Worm (Caenorhabditis elegans) whole organism, young adult: ENCODE data around the gene C39E9.8.

Experiments used
- B0261.1 ChIP-seq: sonication (generic microtip); optimal IDR thresholded peaks from 2 replicates; lab custom pipeline; 2016; ENCODE audit warnings: mild to moderate bottlenecking, missing genetic modification characterization, moderate library complexity, missing compliant biosample characterization
- F10E7.11 ChIP-seq: sonication (generic microtip); optimal IDR thresholded peaks from 2 replicates; lab custom pipeline; 2017; ENCODE audit warnings: mild to moderate bottlenecking, missing genetic modification characterization, moderate library complexity, missing compliant biosample characterization
- F23B12.7 ChIP-seq: sonication (generic microtip); optimal IDR thresholded peaks from 2 replicates; lab custom pipeline; 2017; ENCODE audit warnings: missing genetic modification characterization, mild to moderate bottlenecking, missing compliant biosample characterization, antibody characterized with exemption, moderate library complexity; ENCODE audit not compliant: insufficient read depth
- F49E8.2 ChIP-seq: sonication (generic microtip); optimal IDR thresholded peaks from 3 replicates; lab custom pipeline; 2017; ENCODE audit warnings: missing genetic modification characterization, mild to moderate bottlenecking, missing compliant biosample characterization, antibody characterized with exemption, moderate library complexity; ENCODE audit not compliant: insufficient read depth
- K12H6.12 ChIP-seq: fragments of 200-800 bp; sonication (Bioruptor generic); optimal IDR thresholded peaks from 2 replicates; lab custom pipeline; 2018; ENCODE audit warnings: mild to moderate bottlenecking, missing genetic modification characterization, missing compliant biosample characterization
- Y53F4B.3 ChIP-seq: fragments of 200-800 bp; sonication (Bioruptor generic); IDR thresholded peaks from 2 replicates; pipeline ENCODE4 v1.3.6; 2022; ENCODE audit warnings: missing genetic modification reagents, missing genetic modification characterization, missing compliant biosample characterization
- Y53G8AR.9 ChIP-seq: fragments of 200-800 bp; sonication (Bioruptor generic); conservative IDR thresholded peaks from 2 replicates; pipeline ENCODE4 v1.3.6; 2022; ENCODE audit warnings: missing genetic modification reagents, missing genetic modification characterization, missing compliant biosample characterization
- Y56A3A.18 ChIP-seq: fragments of 200-800 bp; sonication (Bioruptor generic); IDR thresholded peaks from 2 replicates; pipeline ENCODE4 v1.3.6; 2022; ENCODE audit warnings: missing genetic modification reagents, missing genetic modification characterization, missing compliant biosample characterization
- Y79H2A.3 ChIP-seq: fragments of 200-800 bp; sonication (Bioruptor generic); conservative IDR thresholded peaks from 2 replicates; pipeline ENCODE4 v1.3.6; 2022; ENCODE audit warnings: missing genetic modification reagents, missing genetic modification characterization, missing compliant biosample characterization
- atf-7 ChIP-seq: sonication (generic microtip); optimal IDR thresholded peaks from 2 replicates; lab custom pipeline; 2017; ENCODE audit warnings: mild to moderate bottlenecking, missing genetic modification characterization, missing compliant biosample characterization
- attf-5 ChIP-seq: fragments of 200-800 bp; sonication (Bioruptor generic); optimal IDR thresholded peaks from 2 replicates; lab custom pipeline; 2018; ENCODE audit warnings: mild to moderate bottlenecking, missing genetic modification characterization, missing compliant biosample characterization
- attf-6 ChIP-seq: fragments of 200-800 bp; sonication (Bioruptor generic); IDR thresholded peaks from 2 replicates; pipeline ENCODE4 v1.3.6; 2022; ENCODE audit warnings: missing genetic modification reagents, missing genetic modification characterization, missing compliant biosample characterization
- bed-1 ChIP-seq: fragments of 200-800 bp; sonication (Bioruptor generic); IDR thresholded peaks from 2 replicates; pipeline ENCODE4 v1.3.6; 2022; ENCODE audit warnings: missing genetic modification reagents, missing genetic modification characterization, missing compliant biosample characterization
- bed-2 ChIP-seq: fragments of 200-800 bp; sonication (Bioruptor generic); IDR thresholded peaks from 2 replicates; pipeline ENCODE4 v1.3.6; 2022; ENCODE audit warnings: missing genetic modification reagents, missing genetic modification characterization, missing compliant biosample characterization
- ccch-3 ChIP-seq: fragments of 200-800 bp; sonication (Bioruptor generic); optimal IDR thresholded peaks from 2 replicates; lab custom pipeline; 2018; ENCODE audit warnings: mild to moderate bottlenecking, missing genetic modification characterization, missing compliant biosample characterization
- ceh-79 ChIP-seq: sonication (generic microtip); optimal IDR thresholded peaks from 2 replicates; lab custom pipeline; 2017; ENCODE audit warnings: mild to moderate bottlenecking, missing genetic modification characterization, missing compliant biosample characterization
- dpl-1 ChIP-seq: fragments of 150-350 bp; optimal IDR thresholded peaks from 2 replicates; lab custom pipeline; 2014; ENCODE audit warnings: missing biosample characterization, missing genetic modification reagents, missing genetic modification characterization
- him-1 ChIP-seq: sonication (generic microtip); optimal IDR thresholded peaks from 2 replicates; lab custom pipeline; 2016; ENCODE audit warnings: missing genotype, missing genetic modification reagents, missing genetic modification characterization, missing compliant biosample characterization
- hlh-26 ChIP-seq: fragments of 200-800 bp; sonication (Bioruptor generic); conservative IDR thresholded peaks from 2 replicates; pipeline ENCODE4 v1.3.6; 2022; ENCODE audit warnings: missing genetic modification reagents, missing genetic modification characterization, missing compliant biosample characterization
- hsf-1 ChIP-seq: fragments of 200-800 bp; sonication (Bioruptor generic); IDR thresholded peaks from 2 replicates; pipeline ENCODE4 v1.3.6; 2022; ENCODE audit warnings: missing genetic modification reagents, missing genetic modification characterization, missing compliant biosample characterization
- lag-1 ChIP-seq: fragments of 200-800 bp; sonication (Bioruptor generic); IDR thresholded peaks from 2 replicates; pipeline ENCODE4 v1.3.6; 2022; ENCODE audit warnings: missing genetic modification reagents, missing genetic modification characterization, missing compliant biosample characterization
- let-607 ChIP-seq, 2 experiments: fragments of 200-800 bp in 1 of 2; sonication (Bioruptor generic) in 1 of 2; sonication (generic microtip) in 1 of 2; optimal IDR thresholded peaks; 2 replicates each; lab custom pipeline; 2016 to 2018; ENCODE audit warnings: mild to moderate bottlenecking in 2 of 2, missing compliant biosample characterization in 2 of 2, missing genetic modification characterization in 2 of 2, moderate library complexity in 2 of 2, missing genotype in 1 of 2
- lin-40 ChIP-seq: sonication (generic microtip); optimal IDR thresholded peaks from 2 replicates; lab custom pipeline; 2016; ENCODE audit warnings: missing genetic modification characterization, mild to moderate bottlenecking, missing compliant biosample characterization, missing genotype, missing genetic modification reagents
- madf-6 ChIP-seq: fragments of 200-800 bp; sonication (Bioruptor generic); IDR thresholded peaks from 2 replicates; pipeline ENCODE4 v1.3.6; 2022; ENCODE audit warnings: missing genetic modification reagents, missing genetic modification characterization, missing compliant biosample characterization
- mel-28 ChIP-seq: sonication (generic microtip); optimal IDR thresholded peaks from 2 replicates; lab custom pipeline; 2016; ENCODE audit warnings: borderline replicate concordance, mild to moderate bottlenecking, missing genetic modification characterization, missing compliant biosample characterization
- mes-4 ChIP-seq: sonication (generic microtip); optimal IDR thresholded peaks from 2 replicates; lab custom pipeline; 2016; ENCODE audit warnings: missing genotype, missing genetic modification characterization, missing compliant biosample characterization
- mxl-1 ChIP-seq: sonication (generic microtip); optimal IDR thresholded peaks from 2 replicates; lab custom pipeline; 2016; ENCODE audit warnings: missing genetic modification characterization, missing compliant biosample characterization
- nfya-2 ChIP-seq: fragments of 200-800 bp; sonication (Bioruptor generic); IDR thresholded peaks from 2 replicates; pipeline ENCODE4 v1.3.6; 2022; ENCODE audit warnings: missing genetic modification reagents, missing genetic modification characterization, missing compliant biosample characterization
- nhr-120 ChIP-seq: fragments of 200-800 bp; sonication (Bioruptor generic); IDR thresholded peaks from 2 replicates; pipeline ENCODE4 v1.3.6; 2022; ENCODE audit warnings: missing genetic modification characterization, missing compliant biosample characterization
- nhr-90 ChIP-seq: sonication (generic microtip); optimal IDR thresholded peaks from 2 replicates; lab custom pipeline; 2016; ENCODE audit warnings: missing genotype, mild to moderate bottlenecking, missing genetic modification characterization, missing compliant biosample characterization
- pbrm-1 ChIP-seq: fragments of 200-800 bp; sonication (Bioruptor generic); IDR thresholded peaks from 2 replicates; pipeline ENCODE4 v1.3.6; 2022; ENCODE audit warnings: missing genetic modification reagents, missing genetic modification characterization, missing compliant biosample characterization
- sdz-38 ChIP-seq: sonication (generic microtip); optimal IDR thresholded peaks from 2 replicates; lab custom pipeline; 2016; ENCODE audit warnings: missing genotype, missing genetic modification characterization, missing compliant biosample characterization
- sea-2 ChIP-seq: fragments of 200-800 bp; sonication (Bioruptor generic); IDR thresholded peaks from 2 replicates; pipeline ENCODE4 v1.3.6; 2022; ENCODE audit warnings: missing genetic modification characterization, missing compliant biosample characterization
- tbp1 ChIP-seq: fragments of 200-800 bp; sonication (Bioruptor generic); optimal IDR thresholded peaks from 2 replicates; lab custom pipeline; 2018; ENCODE audit warnings: mild to moderate bottlenecking, missing genetic modification characterization, missing compliant biosample characterization
- unc-62 ChIP-seq: fragments of 150-350 bp; optimal IDR thresholded peaks from 2 replicates; lab custom pipeline; 2014; ENCODE audit warnings: missing biosample characterization, missing genetic modification reagents, missing genetic modification characterization
- xnd-1 ChIP-seq: sonication (generic microtip); optimal IDR thresholded peaks from 2 replicates; lab custom pipeline; 2016; ENCODE audit warnings: missing genotype, missing genetic modification reagents, missing genetic modification characterization, missing compliant biosample characterization
- zim-3 ChIP-seq: sonication (generic microtip); optimal IDR thresholded peaks from 2 replicates; lab custom pipeline; 2017; ENCODE audit warnings: mild to moderate bottlenecking, missing genetic modification characterization, moderate library complexity, missing compliant biosample characterization
- ztf-18 ChIP-seq: sonication (generic microtip); optimal IDR thresholded peaks from 2 replicates; lab custom pipeline; 2016; ENCODE audit warnings: missing genotype, mild to moderate bottlenecking, missing genetic modification characterization, missing compliant biosample characterization
- ztf-25 ChIP-seq: fragments of 200-800 bp; sonication (Bioruptor generic); IDR thresholded peaks from 2 replicates; pipeline ENCODE4 v1.3.6; 2022; ENCODE audit warnings: missing genetic modification reagents, missing genetic modification characterization, missing compliant biosample characterization
- ztf-6 ChIP-seq: fragments of 200-800 bp; sonication (Bioruptor generic); IDR thresholded peaks from 2 replicates; pipeline ENCODE4 v1.3.6; 2022; ENCODE audit warnings: missing genetic modification reagents, missing genetic modification characterization, missing compliant biosample characterization

C39E9.8 gene

DNA sequence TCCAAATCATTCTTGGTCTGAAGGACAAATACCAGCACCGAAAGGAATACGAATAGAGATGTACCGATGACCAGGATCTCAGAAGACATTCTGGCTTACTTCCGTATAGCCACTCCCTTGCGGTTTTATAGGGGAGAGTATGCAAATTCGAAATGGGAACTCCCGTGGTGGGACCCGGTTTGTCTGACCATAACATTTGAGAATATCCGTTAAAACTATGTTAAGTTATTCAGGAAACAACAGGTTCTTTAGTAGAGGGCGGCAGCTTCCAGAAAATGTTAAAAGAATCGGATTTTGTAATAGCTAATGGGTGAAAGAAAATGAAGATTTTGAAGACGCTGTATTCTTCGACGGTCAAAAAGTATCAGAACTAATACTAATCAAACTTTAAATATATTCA, 12.0 kb upstream of the C39E9.8 start, which contains the start of gene col-131:
Gene col-131, minus strand, starts transcription at position 101 of the 400 bp plus-strand sequence.
- TF ChIP-seq bed-1 (GFP tag; lab: Robert Waterston, UW) (no peak), B0261.1 (tag; lab: Kevin White, UChicago) (no peak), attf-6 (GFP tag; lab: Robert Waterston, UW) (no peak), F49E8.2 (tag; lab: Kevin White, UChicago) (no peak), nhr-120 (no peak), lin-40 (no peak), Y53F4B.3 (GFP tag; lab: Robert Waterston, UW) (no peak)
- TF ChIP-seq, all 124 proteins: peak for 0

ce11 chrIV:13068451-13068850, 10.8 kb upstream of the C39E9.8 start, which contains the start of gene scl-6:
Gene scl-6 (plus strand): TSS chrIV:13068751.
- no peak for TF ChIP-seq ztf-6 (GFP tag; lab: Robert Waterston, UW)
- no peak for TF ChIP-seq attf-5
- TF ChIP-seq bed-2 (GFP tag; lab: Robert Waterston, UW), result no peak
- TF ChIP-seq sea-2 (GFP tag; lab: Robert Waterston, UW), result no peak
- TF ChIP-seq dpl-1 (GFP tag; lab: Kevin White, UChicago), result no peak
- no peak for TF ChIP-seq ccch-3
- TF ChIP-seq ztf-18, result no peak
- no peak for TF ChIP-seq F10E7.11 (tag; lab: Kevin White, UChicago)
- no peak for TF ChIP-seq xnd-1 (tag; lab: Kevin White, UChicago)
- no peak for TF ChIP-seq ztf-25
- no peak for TF ChIP-seq Y53G8AR.9
- no peak for TF ChIP-seq mel-28 (tag; lab: Kevin White, UChicago)
- no peak for TF ChIP-seq F23B12.7 (tag; lab: Kevin White, UChicago)
- no peak for TF ChIP-seq hlh-26
- TF ChIP-seq nhr-90 (tag; lab: Kevin White, UChicago), result no peak
- no peak for TF ChIP-seq zim-3
- no peak for TF ChIP-seq Y53F4B.3 (GFP tag; lab: Robert Waterston, UW)
- TF ChIP-seq tbp1, result no peak

ce11 chrIV:13070142-13070541, 9.1 kb upstream of the C39E9.8 start, which contains the start of gene scl-7:
Gene scl-7 (plus strand): TSS chrIV:13070442.
- TF ChIP-seq sdz-38 (tag; lab: Kevin White, UChicago) (no peak), B0261.1 (tag; lab: Kevin White, UChicago) (no peak), ceh-79 (tag; lab: Kevin White, UChicago) (no peak)

DNA sequence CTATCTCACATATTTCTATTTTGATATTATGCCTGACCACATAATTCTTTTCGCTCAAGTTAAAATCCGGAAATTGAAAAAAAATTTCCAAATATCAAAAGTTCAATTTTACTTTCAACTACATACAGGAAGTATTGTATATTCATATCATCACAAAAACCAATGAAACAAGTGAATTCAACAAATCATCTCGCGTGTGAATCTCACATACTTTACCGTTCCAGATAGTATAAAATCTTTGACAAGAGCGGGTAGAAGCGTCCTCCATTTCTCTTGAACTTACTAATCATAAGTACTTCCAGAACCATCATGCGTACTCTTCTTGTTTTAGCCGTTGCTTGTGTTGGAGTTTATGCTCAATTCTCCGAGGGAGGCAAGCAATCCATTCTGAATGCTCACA, 7.8 kb upstream of the C39E9.8 start, which contains the start of gene scl-8:
Gene scl-8, plus strand, starts transcription at position 301 of the 400 bp plus-strand sequence.
- TF ChIP-seq madf-6 (GFP tag; lab: Robert Waterston, UW) (no peak), him-1 (no peak), pbrm-1 (GFP tag; lab: Robert Waterston, UW) (no peak), let-607 (tag; optimal IDR thresholded peaks at IDR 0.05; lab: Kevin White, UChicago) (no peak), Y56A3A.18 (no peak), xnd-1 (tag; lab: Kevin White, UChicago) (no peak), atf-7 (tag; lab: Kevin White, UChicago) (no peak), Y79H2A.3 (GFP tag; lab: Robert Waterston, UW) (no peak), unc-62 (no peak), K12H6.12 (tag; lab: Kevin White, UChicago) (no peak), ccch-3 (no peak), hlh-26 (no peak), lag-1 (GFP tag; lab: Robert Waterston, UW) (no peak), nfya-2 (no peak), hsf-1 (GFP tag; lab: Robert Waterston, UW) (no peak), mes-4 (tag; lab: Kevin White, UChicago) (no peak), mxl-1 (no peak)
- TF ChIP-seq, all 124 proteins: peak for 0
